Worm (Caenorhabditis elegans) whole organism, early embryonic: ENCODE results near the gene Y51A2A.5.

Experiments used
- B0310.2 ChIP-seq: sonication (generic microtip); optimal IDR thresholded peaks from 2 replicates; lab custom pipeline; 2016; ENCODE audit warnings: mild to moderate bottlenecking, missing genetic modification characterization, missing compliant biosample characterization
- F13C5.2 ChIP-seq: sonication (generic microtip); optimal IDR thresholded peaks from 2 replicates; lab custom pipeline; 2017; ENCODE audit warnings: mild to moderate bottlenecking, missing genetic modification characterization, inconsistent platforms, missing compliant biosample characterization
- aly-1 ChIP-seq: sonication (generic microtip); optimal IDR thresholded peaks from 2 replicates; lab custom pipeline; 2016; ENCODE audit warnings: missing genetic modification characterization, missing compliant biosample characterization
- ama-1 ChIP-seq: fragments of 150-350 bp; optimal IDR thresholded peaks from 2 replicates; lab custom pipeline; 2014
- ceh-36 ChIP-seq: sonication (generic microtip); optimal IDR thresholded peaks from 2 replicates; lab custom pipeline; 2016; ENCODE audit warnings: missing genetic modification characterization, inconsistent platforms, missing compliant biosample characterization
- ets-7 ChIP-seq: sonication (generic microtip); optimal IDR thresholded peaks from 2 replicates; lab custom pipeline; 2016; ENCODE audit warnings: missing genotype, missing genetic modification characterization, missing compliant biosample characterization
- flt-1 ChIP-seq: fragments of 200-800 bp; sonication (Bioruptor generic); IDR thresholded peaks from 2 replicates; pipeline ENCODE4 v1.3.6; 2022; ENCODE audit warnings: missing genetic modification characterization, missing compliant biosample characterization
- hmbx-1 ChIP-seq: sonication (generic microtip); optimal IDR thresholded peaks from 2 replicates; lab custom pipeline; 2016; ENCODE audit warnings: mild to moderate bottlenecking, missing genetic modification characterization, missing compliant biosample characterization
- hnd-1 ChIP-seq: sonication (generic microtip); optimal IDR thresholded peaks from 2 replicates; lab custom pipeline; 2016; ENCODE audit warnings: missing genetic modification characterization, missing compliant biosample characterization
- sea-1 ChIP-seq: fragments of 200-800 bp; sonication (Bioruptor generic); conservative IDR thresholded peaks from 2 replicates; pipeline ENCODE4 v1.3.6; 2022; ENCODE audit warnings: missing genetic modification characterization, missing compliant biosample characterization
- tbx-11 ChIP-seq: fragments of 200-800 bp; sonication (Bioruptor generic); IDR thresholded peaks from 2 replicates; pipeline ENCODE4 v1.3.6; 2022; ENCODE audit warnings: missing genetic modification characterization, missing compliant biosample characterization
- tbx-37 ChIP-seq: fragments of 200-800 bp; sonication (Bioruptor generic); conservative IDR thresholded peaks from 2 replicates; pipeline ENCODE4 v1.3.6; 2022; ENCODE audit warnings: missing genetic modification reagents, missing genetic modification characterization, missing compliant biosample characterization
- tra-4 ChIP-seq: sonication (generic microtip); optimal IDR thresholded peaks from 2 replicates; lab custom pipeline; 2017; ENCODE audit warnings: missing genetic modification characterization, missing compliant biosample characterization

DNA sequence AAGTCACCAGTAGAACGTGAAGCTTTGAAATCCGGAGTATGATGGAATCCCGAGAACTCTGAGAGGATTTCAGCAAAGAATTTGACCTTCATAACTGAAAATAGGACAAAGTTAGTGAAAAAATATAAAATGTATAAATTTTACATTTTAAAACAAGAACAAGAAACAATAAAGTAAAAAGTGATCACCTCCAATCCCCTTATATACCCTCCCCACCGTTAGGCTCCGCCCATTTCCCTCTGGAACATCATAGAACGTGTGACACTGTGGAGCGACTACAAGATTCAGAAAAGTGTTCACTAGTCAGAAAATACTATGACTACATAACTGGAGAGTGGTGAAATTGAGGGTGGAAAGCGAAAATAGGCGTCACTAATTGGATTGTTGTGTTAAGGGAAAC lies 32.5 kb downstream of the Y51A2A.5 start, which contains the start of gene B0462.4:
- TF ChIP-seq flt-1 (GFP tag; lab: Robert Waterston, UW) (no peak), B0310.2 (tag; lab: Kevin White, UChicago) (no peak), ama-1 (lab: Kevin White, UChicago) (no peak), aly-1 (tag; lab: Kevin White, UChicago) (no peak), tbx-11 (GFP tag; lab: Robert Waterston, UW) (no peak), F13C5.2 (tag; lab: Kevin White, UChicago) (no peak), hnd-1 (tag; lab: Kevin White, UChicago) (no peak), hmbx-1 (no peak), ceh-36 (tag; lab: Kevin White, UChicago) (no peak), tra-4 (tag; lab: Kevin White, UChicago) (no peak), sea-1 (GFP tag; lab: Robert Waterston, UW) (no peak), ets-7 (tag; lab: Kevin White, UChicago) (no peak), tbx-37 (GFP tag; lab: Robert Waterston, UW) (no peak)
